Worm (Caenorhabditis elegans): ENCODE measurements around the gene ska-3.

The ska-3 gene

DNA sequence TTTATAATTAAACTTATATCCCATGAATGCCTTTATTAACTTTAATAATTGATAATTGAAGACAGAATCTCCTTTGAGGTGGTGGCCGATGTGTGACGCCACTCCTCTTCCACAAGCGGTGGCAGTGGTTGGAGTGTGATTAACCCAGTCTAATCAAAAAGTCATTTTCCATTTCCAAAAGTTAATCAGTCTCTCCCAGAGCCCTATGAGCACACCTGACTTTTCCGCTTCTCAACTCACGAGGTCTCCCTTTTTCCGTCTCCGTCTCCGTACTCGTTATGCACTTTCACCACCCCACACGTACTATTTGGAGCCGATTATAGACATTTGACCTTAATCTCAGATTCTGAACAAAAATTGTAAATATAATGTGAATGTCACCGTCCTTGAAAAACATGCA is 36.1 kb downstream of the ska-3 start:
- TF ChIP-seq lin-11 (tag; optimal IDR thresholded peaks at IDR 0.05), result peak; percentile 5
- TF ChIP-seq elt-3 (tag; optimal IDR thresholded peaks at IDR 0.05), result no peak
- TF ChIP-seq C34F6.9 (tag; optimal IDR thresholded peaks at IDR 0.05), result peak; percentile 30
- TF ChIP-seq nhr-25 (tag; optimal IDR thresholded peaks at IDR 0.05), result no peak
- no peak for TF ChIP-seq unc-55 (GFP tag; optimal IDR thresholded peaks at IDR 0.05)

DNA sequence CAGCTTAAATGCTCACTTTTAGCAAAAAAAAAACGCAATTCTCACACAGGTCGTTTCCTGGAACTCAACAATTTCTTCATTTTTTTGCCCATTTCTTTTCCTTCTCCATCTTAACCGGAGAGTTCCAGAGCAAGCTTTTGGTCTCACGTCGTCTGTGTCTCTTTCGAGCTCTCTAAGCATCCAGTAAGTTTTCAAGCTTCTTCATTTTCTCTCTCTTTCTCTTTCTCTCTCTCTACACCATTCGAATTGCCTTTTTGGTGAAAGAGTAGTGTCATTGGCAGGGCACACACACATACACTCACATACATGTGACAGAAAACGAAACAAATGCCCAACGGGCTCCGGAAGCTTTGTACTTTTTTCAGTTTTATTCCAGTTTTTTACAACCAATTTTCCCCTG is 38.9 kb downstream of the ska-3 start:
- no peak for TF ChIP-seq nhr-23 (tag; optimal IDR thresholded peaks at IDR 0.05)
- peak; percentile 28 for TF ChIP-seq sma-9 (GFP tag; optimal IDR thresholded peaks at IDR 0.05)
- no peak for TF ChIP-seq sma-9 (tag; optimal IDR thresholded peaks at IDR 0.05)
- no peak for TF ChIP-seq skn-1 (tag; optimal IDR thresholded peaks at IDR 0.05)
- TF ChIP-seq nhr-129 (tag; optimal IDR thresholded peaks at IDR 0.05), result peak; percentile 74
- peak; percentile 43 for TF ChIP-seq crh-2 (tag; optimal IDR thresholded peaks at IDR 0.05)
- peak; percentile 48 for TF ChIP-seq ceh-82 (tag; optimal IDR thresholded peaks at IDR 0.05)
- peak; percentile 63 for TF ChIP-seq unc-55 (GFP tag; optimal IDR thresholded peaks at IDR 0.05)
- TF ChIP-seq C34F6.9 (tag; optimal IDR thresholded peaks at IDR 0.05), result peak; percentile 86
- TF ChIP-seq ztf-4 (tag; optimal IDR thresholded peaks at IDR 0.05), result peak; percentile 14
- no peak for TF ChIP-seq Y55F3AM.14 (GFP tag; optimal IDR thresholded peaks at IDR 0.05)
- TF ChIP-seq blmp-1 (tag; optimal IDR thresholded peaks at IDR 0.05; ENCODE audit: insufficient read depth), result no peak
- no peak for TF ChIP-seq aly-2 (tag; optimal IDR thresholded peaks at IDR 0.05)
- peak; percentile 8 for TF ChIP-seq lin-13 (GFP tag; optimal IDR thresholded peaks at IDR 0.05)
- no peak for TF ChIP-seq nhr-77 (tag; optimal IDR thresholded peaks at IDR 0.05)
- peak; percentile 10 for TF ChIP-seq snpc-4 (tag; optimal IDR thresholded peaks at IDR 0.05)
- peak in 1 of 2 experiments; percentile 11 for TF ChIP-seq mdl-1 (tag; optimal IDR thresholded peaks at IDR 0.05)
- TF ChIP-seq nhr-10 (tag; optimal IDR thresholded peaks at IDR 0.05), result no peak
- TF ChIP-seq egl-27 (tag; optimal IDR thresholded peaks at IDR 0.05), result no peak
- peak in 1 of 2 experiments; percentile 72 for TF ChIP-seq lsy-2 (tag; optimal IDR thresholded peaks at IDR 0.05)
- no peak for TF ChIP-seq unc-62 (GFP tag; optimal IDR thresholded peaks at IDR 0.05)
- TF ChIP-seq F13H6.1 (tag; optimal IDR thresholded peaks at IDR 0.05), result peak; percentile 11
- no peak for TF ChIP-seq ceh-16 (tag; optimal IDR thresholded peaks at IDR 0.05)
- peak; percentile 53 for TF ChIP-seq zag-1 (tag; optimal IDR thresholded peaks at IDR 0.05)
- TF ChIP-seq nhr-6 (tag; optimal IDR thresholded peaks at IDR 0.05), result peak; percentile 29
- peak; percentile 2 for TF ChIP-seq fos-1 (tag; optimal IDR thresholded peaks at IDR 0.05)
- TF ChIP-seq elt-3 (tag; optimal IDR thresholded peaks at IDR 0.05), result no peak
- TF ChIP-seq ZK546.5 (tag; optimal IDR thresholded peaks at IDR 0.05), result no peak
- TF ChIP-seq lin-11 (tag; optimal IDR thresholded peaks at IDR 0.05), result peak; percentile 39
- TF ChIP-seq unc-39 (tag; optimal IDR thresholded peaks at IDR 0.05), result no peak
- TF ChIP-seq gmeb-1 (tag; optimal IDR thresholded peaks at IDR 0.05), result no peak
- no peak for TF ChIP-seq nhr-237 (tag; optimal IDR thresholded peaks at IDR 0.05)

DNA sequence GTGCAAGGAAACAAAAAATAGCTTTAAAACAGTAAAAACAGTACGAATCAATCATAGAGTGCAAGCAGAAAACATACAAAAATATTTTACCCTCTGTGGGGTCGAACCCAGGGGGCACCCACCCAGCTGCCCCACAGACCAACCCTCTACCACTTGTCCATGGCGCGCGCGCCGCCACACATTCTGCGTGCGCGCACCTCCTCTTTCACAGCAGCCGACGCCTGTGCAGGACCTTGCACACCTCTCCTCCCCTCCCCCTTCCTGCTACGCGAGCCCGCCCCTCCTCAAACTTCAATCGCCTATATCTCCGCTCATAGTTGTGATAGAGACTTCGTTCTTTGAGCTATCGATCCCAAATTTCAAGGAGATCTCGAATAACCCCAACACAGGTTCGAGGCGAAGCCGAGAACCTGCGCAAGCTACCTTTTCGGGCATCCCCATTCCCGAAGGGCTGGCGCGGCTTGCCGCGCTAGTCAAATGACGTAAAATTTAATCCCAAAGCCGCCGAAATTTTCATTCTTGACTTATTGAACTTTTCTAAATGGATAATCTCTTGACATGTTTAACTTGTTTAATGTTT is 41.4 kb downstream of the ska-3 start:
- TF ChIP-seq snpc-4 (tag; optimal IDR thresholded peaks at IDR 0.05), result peak; percentile 34

DNA sequence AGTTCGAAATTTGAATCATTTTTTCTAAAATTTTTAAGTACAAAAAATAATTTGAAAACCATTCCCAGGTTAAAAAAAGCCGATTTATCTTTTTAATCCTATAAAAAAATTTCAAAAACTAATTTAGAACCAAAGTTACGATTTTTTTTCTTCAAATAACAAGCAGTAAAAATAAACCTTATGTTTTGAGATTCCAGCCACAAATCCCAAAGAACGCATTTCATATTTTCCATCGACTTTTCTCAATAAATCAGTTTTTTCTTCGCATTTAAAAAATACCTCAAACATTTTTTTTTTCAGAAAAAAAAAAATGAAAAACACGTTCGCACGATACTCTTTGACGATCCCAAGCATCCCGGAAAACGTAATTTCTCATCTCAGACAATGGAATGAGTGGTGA is 43.6 kb downstream of the ska-3 start, which contains the start of gene ckk-1:
ckk-1 (plus strand) TSS at position 301 of the 400 bp plus-strand sequence.
- no peak for TF ChIP-seq nhr-23 (tag; optimal IDR thresholded peaks at IDR 0.05)
- TF ChIP-seq unc-62 (GFP tag; optimal IDR thresholded peaks at IDR 0.05), result no peak
- no peak for TF ChIP-seq ama-1 (optimal IDR thresholded peaks at IDR 0.05)
- no peak for TF ChIP-seq elt-3 (tag; optimal IDR thresholded peaks at IDR 0.05)
- TF ChIP-seq ceh-82 (tag; optimal IDR thresholded peaks at IDR 0.05), result no peak
- TF ChIP-seq gmeb-1 (tag; optimal IDR thresholded peaks at IDR 0.05), result no peak
- no peak for TF ChIP-seq aly-2 (tag; optimal IDR thresholded peaks at IDR 0.05)
- no peak for TF ChIP-seq sma-3 (GFP tag; optimal IDR thresholded peaks at IDR 0.05)
- no peak for TF ChIP-seq nhr-25 (tag; optimal IDR thresholded peaks at IDR 0.05)
- TF ChIP-seq nhr-21 (tag; optimal IDR thresholded peaks at IDR 0.05), result no peak
- no peak for TF ChIP-seq sem-4 (tag; optimal IDR thresholded peaks at IDR 0.05)
- no peak for TF ChIP-seq egl-27 (tag; optimal IDR thresholded peaks at IDR 0.05)
- TF ChIP-seq lsy-2 (tag; optimal IDR thresholded peaks at IDR 0.05), result no peak
- no peak for TF ChIP-seq nhr-237 (tag; optimal IDR thresholded peaks at IDR 0.05)

Measured in whole organism, L2 larva.